Worm (Caenorhabditis elegans) whole organism, L4 larva: ENCODE data around the gene ora-1.

Source experiments
- D1046.2 ChIP-seq: fragments of 200-800 bp; sonication (Bioruptor generic); IDR thresholded peaks from 2 replicates; pipeline ENCODE4 v1.3.6; 2022; ENCODE audit warnings: missing genetic modification characterization, missing compliant biosample characterization
- F49E8.2 ChIP-seq: sonication (generic microtip); optimal IDR thresholded peaks from 2 replicates; lab custom pipeline; 2016; ENCODE audit warnings: missing compliant biosample characterization, mild to moderate bottlenecking, missing genetic modification characterization, borderline replicate concordance
- T20F7.1 ChIP-seq: fragments of 200-800 bp; sonication (Bioruptor generic); optimal IDR thresholded peaks from 2 replicates; lab custom pipeline; 2018; ENCODE audit warnings: mild to moderate bottlenecking, missing genetic modification characterization, missing compliant biosample characterization
- Y105C5A.15 ChIP-seq: fragments of 200-800 bp; sonication (Bioruptor generic); IDR thresholded peaks from 2 replicates; pipeline ENCODE4 v1.3.6; 2022; ENCODE audit warnings: missing genetic modification characterization, missing compliant biosample characterization
- Y48G9A.11 ChIP-seq: fragments of 200-800 bp; sonication (Bioruptor generic); IDR thresholded peaks from 2 replicates; pipeline ENCODE4 v1.3.6; 2022; ENCODE audit warnings: missing genetic modification reagents, missing genetic modification characterization, missing compliant biosample characterization
- Y5F2A.4 ChIP-seq: fragments of 200-800 bp; sonication (Bioruptor generic); optimal IDR thresholded peaks from 2 replicates; lab custom pipeline; 2018; ENCODE audit warnings: mild to moderate bottlenecking, missing genetic modification characterization, missing compliant biosample characterization
- ZK337.2 ChIP-seq: fragments of 200-800 bp; sonication (Bioruptor generic); IDR thresholded peaks from 2 replicates; pipeline ENCODE4 v1.3.6; 2022; ENCODE audit warnings: missing genetic modification reagents, missing genetic modification characterization, missing compliant biosample characterization
- aha-1 ChIP-seq: fragments of 150-350 bp; peaks from one replicate; lab custom pipeline; 2014; ENCODE audit warnings: missing biosample characterization, missing genetic modification characterization
- arid-1 ChIP-seq: fragments of 200-800 bp; sonication (Bioruptor generic); conservative IDR thresholded peaks from 2 replicates; pipeline ENCODE4 v1.3.6; 2022; ENCODE audit warnings: missing genetic modification reagents, missing genetic modification characterization, missing compliant biosample characterization
- daf-19 ChIP-seq: fragments of 200-800 bp; sonication (Bioruptor generic); conservative IDR thresholded peaks from 2 replicates; pipeline ENCODE4 v1.3.6; 2022; ENCODE audit warnings: missing genetic modification characterization, missing compliant biosample characterization
- daf-8 ChIP-seq: fragments of 200-800 bp; sonication (Bioruptor generic); IDR thresholded peaks from 2 replicates; pipeline ENCODE4 v1.3.6; 2022; ENCODE audit warnings: missing genetic modification characterization, missing compliant biosample characterization
- dmd-6 ChIP-seq: fragments of 200-800 bp; sonication (Bioruptor generic); IDR thresholded peaks from 2 replicates; pipeline ENCODE4 v1.3.6; 2022; ENCODE audit warnings: missing genetic modification reagents, missing genetic modification characterization, missing compliant biosample characterization
- dmd-9 ChIP-seq: fragments of 200-800 bp; sonication (Bioruptor generic); IDR thresholded peaks from 2 replicates; pipeline ENCODE4 v1.3.6; 2022; ENCODE audit warnings: missing genetic modification reagents, missing genetic modification characterization, missing compliant biosample characterization
- dpl-1 ChIP-seq: fragments of 150-350 bp; optimal IDR thresholded peaks from 2 replicates; lab custom pipeline; 2014; ENCODE audit warnings: missing biosample characterization, missing genetic modification reagents, missing genetic modification characterization
- duxl-1 ChIP-seq: sonication (generic microtip); optimal IDR thresholded peaks from 2 replicates; lab custom pipeline; 2016; ENCODE audit warnings: mild to moderate bottlenecking, missing genetic modification characterization, moderate library complexity, missing compliant biosample characterization; ENCODE audit not compliant: poor library complexity
- dve-1 ChIP-seq: sonication (generic microtip); optimal IDR thresholded peaks from 2 replicates; lab custom pipeline; 2017; ENCODE audit warnings: antibody characterized with exemption, mild to moderate bottlenecking, missing genetic modification characterization, missing compliant biosample characterization; ENCODE audit not compliant: insufficient read depth
- egl-43 ChIP-seq: fragments of 200-800 bp; sonication (Bioruptor generic); IDR thresholded peaks from 2 replicates; pipeline ENCODE4 v1.3.6; 2022; ENCODE audit warnings: missing genetic modification reagents, missing genetic modification characterization, missing compliant biosample characterization
- fkh-10 ChIP-seq: fragments of 150-350 bp; optimal IDR thresholded peaks from 2 replicates; lab custom pipeline; 2014; ENCODE audit warnings: missing biosample characterization, missing genetic modification reagents, missing genetic modification characterization
- hif-1 ChIP-seq, 2 experiments: sonication (generic microtip); optimal IDR thresholded peaks; 2 replicates each; lab custom pipeline; 2016 to 2017; ENCODE audit warnings: missing compliant biosample characterization in 2 of 2, missing genetic modification characterization in 2 of 2, missing genetic modification reagents in 2 of 2, missing genotype in 2 of 2, mild to moderate bottlenecking in 1 of 2
- hlh-11 ChIP-seq: fragments of 200-800 bp; sonication (Bioruptor generic); optimal IDR thresholded peaks from 2 replicates; lab custom pipeline; 2018; ENCODE audit warnings: mild to moderate bottlenecking, missing genetic modification characterization, missing compliant biosample characterization
- hmg-1.1 ChIP-seq: fragments of 200-800 bp; sonication (Bioruptor generic); IDR thresholded peaks from 2 replicates; pipeline ENCODE4 v1.3.6; 2022; ENCODE audit warnings: missing genetic modification reagents, missing genetic modification characterization, missing compliant biosample characterization
- lim-7 ChIP-seq: fragments of 200-800 bp; sonication (Bioruptor generic); IDR thresholded peaks from 2 replicates; pipeline ENCODE4 v1.3.6; 2022; ENCODE audit warnings: missing genetic modification characterization, missing compliant biosample characterization
- lin-13 ChIP-seq: fragments of 150-350 bp; optimal IDR thresholded peaks from 2 replicates; lab custom pipeline; 2014; ENCODE audit warnings: missing biosample characterization, missing genetic modification reagents, missing genetic modification characterization
- lin-29 ChIP-seq: fragments of 200-800 bp; sonication (Bioruptor generic); IDR thresholded peaks from 2 replicates; pipeline ENCODE4 v1.3.6; 2022; ENCODE audit warnings: missing genetic modification reagents, missing genetic modification characterization, missing compliant biosample characterization
- lin-38 ChIP-seq: fragments of 200-800 bp; sonication (Bioruptor generic); IDR thresholded peaks from 2 replicates; pipeline ENCODE4 v1.3.6; 2022; ENCODE audit warnings: missing genetic modification reagents, missing genetic modification characterization, missing compliant biosample characterization
- lsy-2 ChIP-seq, 2 experiments: fragments of 150-350 bp in 1 of 2; sonication (generic microtip) in 1 of 2; optimal IDR thresholded peaks; 2 replicates each; lab custom pipeline; 2014 to 2017; ENCODE audit warnings: missing biosample characterization in 2 of 2, missing genetic modification characterization in 2 of 2
- madf-5 ChIP-seq, 2 experiments: fragments of 200-800 bp; sonication (Bioruptor generic); IDR thresholded peaks; 2 replicates each; pipeline ENCODE4 v1.3.6; 2022; ENCODE audit warnings: missing compliant biosample characterization in 2 of 2, missing genetic modification characterization in 2 of 2
- madf-9 ChIP-seq: fragments of 200-800 bp; sonication (Bioruptor generic); conservative IDR thresholded peaks from 2 replicates; pipeline ENCODE4 v1.3.6; 2022; ENCODE audit warnings: missing genetic modification reagents, missing genetic modification characterization, missing compliant biosample characterization
- mdt-29 ChIP-seq: fragments of 200-800 bp; sonication (Bioruptor generic); IDR thresholded peaks from 2 replicates; pipeline ENCODE4 v1.3.6; 2022; ENCODE audit warnings: missing genetic modification reagents, missing genetic modification characterization, missing compliant biosample characterization
- mep-1 ChIP-seq: fragments of 150-350 bp; sonication (generic microtip); optimal IDR thresholded peaks from 3 replicates; lab custom pipeline; 2014; ENCODE audit warnings: missing biosample characterization, missing genetic modification characterization
- mes-2 ChIP-seq: sonication (generic microtip); optimal IDR thresholded peaks from 2 replicates; lab custom pipeline; 2016; ENCODE audit warnings: missing genotype, mild to moderate bottlenecking, missing genetic modification characterization, missing compliant biosample characterization; ENCODE audit not compliant: poor library complexity, severe bottlenecking
- mxl-3 ChIP-seq: fragments of 200-800 bp; sonication (Bioruptor generic); optimal IDR thresholded peaks from 2 replicates; lab custom pipeline; 2018; ENCODE audit warnings: mild to moderate bottlenecking, missing genetic modification characterization, missing compliant biosample characterization
- nhr-237 ChIP-seq: sonication (generic microtip); optimal IDR thresholded peaks from 2 replicates; lab custom pipeline; 2017; ENCODE audit warnings: missing biosample characterization, missing genetic modification characterization
- nhr-28 ChIP-seq: fragments of 150-350 bp; optimal IDR thresholded peaks from 2 replicates; lab custom pipeline; 2014; ENCODE audit warnings: missing biosample characterization, missing genetic modification characterization
- nhr-6 ChIP-seq: fragments of 150-350 bp; optimal IDR thresholded peaks from 2 replicates; lab custom pipeline; 2014; ENCODE audit warnings: missing biosample characterization, missing genetic modification characterization
- nhr-76 ChIP-seq: fragments of 150-350 bp; optimal IDR thresholded peaks from 2 replicates; lab custom pipeline; 2014; ENCODE audit warnings: missing biosample characterization, missing genetic modification characterization
- nhr-77 ChIP-seq: fragments of 150-350 bp; optimal IDR thresholded peaks from 2 replicates; lab custom pipeline; 2014; ENCODE audit warnings: missing biosample characterization, missing genetic modification characterization
- rbr-2 ChIP-seq: sonication (generic microtip); optimal IDR thresholded peaks from 2 replicates; lab custom pipeline; 2016; ENCODE audit warnings: missing genotype, missing genetic modification characterization, missing compliant biosample characterization
- set-16 ChIP-seq: fragments of 200-800 bp; sonication (Bioruptor generic); IDR thresholded peaks from 2 replicates; pipeline ENCODE4 v1.3.6; 2022; ENCODE audit warnings: missing genetic modification reagents, missing genetic modification characterization, missing compliant biosample characterization
- spr-1 ChIP-seq: sonication (generic microtip); optimal IDR thresholded peaks from 2 replicates; lab custom pipeline; 2016; ENCODE audit warnings: mild to moderate bottlenecking, missing genetic modification characterization, missing compliant biosample characterization
- tra-1 ChIP-seq: fragments of 200-800 bp; sonication (Bioruptor generic); IDR thresholded peaks from 2 replicates; pipeline ENCODE4 v1.3.6; 2022; ENCODE audit warnings: missing genetic modification reagents, missing genetic modification characterization, missing compliant biosample characterization
- unc-130 ChIP-seq: sonication (generic microtip); optimal IDR thresholded peaks from 2 replicates; lab custom pipeline; 2016; ENCODE audit warnings: missing genetic modification reagents, missing genetic modification characterization, missing compliant biosample characterization
- zfp-3 ChIP-seq: fragments of 200-800 bp; sonication (Bioruptor generic); conservative IDR thresholded peaks from 2 replicates; pipeline ENCODE4 v1.3.6; 2022; ENCODE audit warnings: missing genetic modification reagents, missing genetic modification characterization, missing compliant biosample characterization
- ztf-7 ChIP-seq: fragments of 150-350 bp; optimal IDR thresholded peaks from 2 replicates; lab custom pipeline; 2014; ENCODE audit warnings: missing biosample characterization, missing genetic modification characterization

The ora-1 gene

DNA sequence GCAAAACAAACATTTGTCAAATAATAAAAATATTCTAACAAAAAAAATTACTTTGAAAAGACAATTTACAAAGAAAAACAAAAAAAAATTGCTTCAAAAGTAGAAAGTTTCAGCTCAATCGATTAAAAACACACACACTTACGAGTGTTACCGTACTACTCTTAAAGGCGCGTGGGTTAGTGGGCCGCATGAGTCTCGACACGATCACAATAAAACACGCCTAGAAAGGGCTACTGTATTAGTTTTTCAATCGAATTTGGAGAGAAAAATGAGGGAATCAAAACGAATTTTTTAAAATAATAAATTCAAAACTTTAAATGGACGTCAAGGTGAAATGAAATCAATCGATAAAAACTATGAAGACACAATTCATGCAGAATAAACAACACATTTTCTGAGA, 32.8 kb downstream of the ora-1 start:
- TF ChIP-seq lim-7 (GFP tag; lab: Robert Waterston, UW) (no peak), nhr-237 (tag; lab: Kevin White, UChicago) (no peak), daf-8 (no peak), unc-130 (peak; percentile 7), ztf-7 (tag; lab: Kevin White, UChicago) (no peak), lin-38 (peak; percentile 23; the same call in 1 of the 2 replicates), lsy-2 (tag; optimal IDR thresholded peaks at IDR 0.05; lab: Kevin White, UChicago) (peak in 1 of 2 experiments; percentile 42)
- TF ChIP-seq, all 104 proteins: peak for 3

- TF ChIP-seq nhr-77 (tag; lab: Kevin White, UChicago) = no peak
- TF ChIP-seq Y105C5A.15 (GFP tag; lab: Robert Waterston, UW) = no peak
- no peak for TF ChIP-seq aha-1 (tag; lab: Kevin White, UChicago)
- TF ChIP-seq spr-1 = no peak
- no peak for TF ChIP-seq fkh-10
- no peak for TF ChIP-seq lin-13
- TF ChIP-seq nhr-76 (tag; lab: Kevin White, UChicago) = no peak
- no peak for TF ChIP-seq daf-8
- TF ChIP-seq F49E8.2 (tag; lab: Kevin White, UChicago) = no peak
- no peak for TF ChIP-seq mes-2 (tag; lab: Kevin White, UChicago)
- no peak for TF ChIP-seq nhr-28 (tag; lab: Kevin White, UChicago)
- no peak for TF ChIP-seq dve-1 (tag; lab: Kevin White, UChicago)
These were observed 34.6 kb downstream of the ora-1 start, which contains the start of gene Y42H9B.3 for ce11 chrIV:8012330-8012729. TSS of gene Y42H9B.3 (minus strand) at chrIV:8012430.

ce11 chrIV:8013849-8014248, 36.2 kb downstream of the ora-1 start, which contains the start of gene C26B2.8:
TSS of gene C26B2.8 (plus strand) at chrIV:8014149.
- no peak for TF ChIP-seq Y5F2A.4
- peak; percentile 64 for TF ChIP-seq aha-1 (tag; lab: Kevin White, UChicago)

- TF ChIP-seq hmg-1.1 (peak; percentile 60), madf-9 (GFP tag; lab: Robert Waterston, UW) (peak; percentile 70; the same call in 1 of the 2 replicates), D1046.2 (peak; percentile 76), Y48G9A.11 (GFP tag; lab: Robert Waterston, UW) (peak; percentile 99), mep-1 (peak; percentile 78), daf-19 (GFP tag; lab: Robert Waterston, UW) (0 out of 2 replicates have a peak, but pooled peaks have one; percentile 16), aha-1 (tag; lab: Kevin White, UChicago) (peak; percentile 68), hif-1 (tag; optimal IDR thresholded peaks at IDR 0.05; lab: Kevin White, UChicago) (peak in 1 of 2 experiments; percentile 73), T20F7.1 (peak; percentile 94), dmd-6 (GFP tag; lab: Robert Waterston, UW) (peak; percentile 71), hlh-11 (peak; percentile 29), dmd-9 (GFP tag; lab: Robert Waterston, UW) (peak; percentile 88), duxl-1 (tag; lab: Kevin White, UChicago) (peak; percentile 20), egl-43 (GFP tag; lab: Robert Waterston, UW) (peak; percentile 67; the same call in 1 of the 2 replicates), lin-29 (GFP tag; lab: Robert Waterston, UW) (0 out of 2 replicates have a peak, but pooled peaks have one; percentile 31), lim-7 (GFP tag; lab: Robert Waterston, UW) (peak; percentile 69; the same call in 1 of the 2 replicates), lin-38 (peak; percentile 80), rbr-2 (peak; percentile 67), lsy-2 (tag; optimal IDR thresholded peaks at IDR 0.05; lab: Kevin White, UChicago) (peak; percentile 59 to 63), nhr-6 (tag; lab: Kevin White, UChicago) (peak; percentile 34), madf-5 (GFP tag; IDR thresholded peaks at IDR 0.05; lab: Robert Waterston, UW) (peak in 1 of 2 experiments; percentile 89; a peak in 2 of 4 replicates), mdt-29 (GFP tag; lab: Robert Waterston, UW) (peak; percentile 6; the same call in 1 of the 2 replicates), arid-1 (GFP tag; lab: Robert Waterston, UW) (peak; percentile 66), dpl-1 (GFP tag; lab: Kevin White, UChicago) (peak; percentile 74), set-16 (peak; percentile 30; the same call in 1 of the 2 replicates), tra-1 (GFP tag; lab: Robert Waterston, UW) (0 out of 2 replicates have a peak, but pooled peaks have one; percentile 53), zfp-3 (GFP tag; lab: Robert Waterston, UW) (peak; percentile 71; the same call in 1 of the 2 replicates), mxl-3 (GFP tag; lab: Kevin White, UChicago) (peak; percentile 59), ZK337.2 (GFP tag; lab: Robert Waterston, UW) (peak; percentile 88)
These were observed 38.1 kb downstream of the ora-1 start, which contains the start of gene C26B2.7 for ce11 chrIV:8015726-8016312. TSS of gene C26B2.7 (plus strand) at chrIV:8016274.
